Fruit fly (Drosophila melanogaster) whole organism, wandering third instar larva: ENCODE data around the gene bol.

Experiments
- CG9705 ChIP-seq: fragments of 200-800 bp; sonication (Bioruptor generic); optimal IDR thresholded peaks from 2 replicates; lab custom pipeline; 2018; ENCODE audit warnings: missing biosample characterization, mild to moderate bottlenecking, missing genetic modification characterization
- CrebA ChIP-seq: fragments of 200-800 bp; sonication (Bioruptor generic); optimal IDR thresholded peaks from 2 replicates; lab custom pipeline; 2016; ENCODE audit warnings: missing biosample characterization, mild to moderate bottlenecking, missing genetic modification characterization, borderline replicate concordance
- Dfd ChIP-seq: fragments of >200 bp; optimal IDR thresholded peaks from 2 replicates; lab custom pipeline; 2017; ENCODE audit warnings: missing biosample characterization, missing genetic modification characterization
- Dif ChIP-seq: fragments of 200-275, 200-300 bp; sonication (Bioruptor generic); optimal IDR thresholded peaks from 2 replicates; lab custom pipeline; 2018; ENCODE audit warnings: missing biosample characterization, missing genetic modification characterization; ENCODE audit not compliant: partially characterized antibody
- HLH106 ChIP-seq: fragments of 200-800 bp; optimal IDR thresholded peaks from 3 replicates; lab custom pipeline; 2019; ENCODE audit warnings: missing biosample characterization, mild to moderate bottlenecking, missing genetic modification characterization, moderate library complexity
- Hnf4 ChIP-seq: fragments of 200-800 bp; sonication (Bioruptor generic); optimal IDR thresholded peaks from 2 replicates; lab custom pipeline; 2016; ENCODE audit warnings: missing biosample characterization, mild to moderate bottlenecking, missing genetic modification characterization
- Hr78 ChIP-seq: fragments of >200 bp; optimal IDR thresholded peaks from 2 replicates; lab custom pipeline; 2017; ENCODE audit warnings: missing biosample characterization, missing genetic modification characterization
- Mio ChIP-seq: sonication (Bioruptor generic); optimal IDR thresholded peaks from 2 replicates; lab custom pipeline; 2016; ENCODE audit warnings: missing biosample characterization, missing genetic modification characterization
- Myc ChIP-seq: fragments of >200 bp; optimal IDR thresholded peaks from 2 replicates; lab custom pipeline; 2017
- N ChIP-seq: fragments of >200 bp; optimal IDR thresholded peaks from 2 replicates; lab custom pipeline; 2018; ENCODE audit warnings: missing biosample characterization, missing external identifiers, missing genetic modification characterization
- OdsH ChIP-seq: fragments of 200-800 bp; sonication (Bioruptor generic); optimal IDR thresholded peaks from 2 replicates; lab custom pipeline; 2016; ENCODE audit warnings: missing biosample characterization, mild to moderate bottlenecking, missing genetic modification characterization
- Rel ChIP-seq, 2 experiments: fragments of 200-800 bp; sonication (Bioruptor generic) in 1 of 2; optimal IDR thresholded peaks; 2 replicates in 1 of 2; 3 replicates in 1 of 2; lab custom pipeline; 2016 to 2019; ENCODE audit warnings: mild to moderate bottlenecking in 2 of 2, missing biosample characterization in 2 of 2, missing genetic modification characterization in 2 of 2, moderate library complexity in 1 of 2
- Vsx2 ChIP-seq: fragments of 200-300, 225-300 bp; sonication (Bioruptor generic); optimal IDR thresholded peaks from 2 replicates; lab custom pipeline; 2018; ENCODE audit warnings: missing biosample characterization, missing genetic modification characterization; ENCODE audit not compliant: partially characterized antibody
- br ChIP-seq: fragments of 200-800 bp; sonication (Bioruptor generic); optimal IDR thresholded peaks from 2 replicates; lab custom pipeline; 2016; ENCODE audit warnings: missing biosample characterization, missing genetic modification characterization
- dl ChIP-seq, 2 experiments: fragments of 175-275, 200-275 bp in 1 of 2; fragments of 200-275 bp in 1 of 2; sonication (Bioruptor generic); optimal IDR thresholded peaks; lab custom pipeline; 2018; ENCODE audit warnings: mild to moderate bottlenecking in 2 of 2, missing biosample characterization in 2 of 2, missing genetic modification characterization in 2 of 2, moderate library complexity in 2 of 2; ENCODE audit not compliant: partially characterized antibody in 2 of 2, insufficient read depth in 1 of 2
- dsf ChIP-seq: sonication (Bioruptor generic); optimal IDR thresholded peaks from 2 replicates; lab custom pipeline; 2016; ENCODE audit warnings: missing biosample characterization, missing genetic modification characterization, borderline replicate concordance
- foxo ChIP-seq, 2 experiments: fragments of 200-800 bp; sonication (Bioruptor generic); optimal IDR thresholded peaks; 2 replicates in 1 of 2; 3 replicates in 1 of 2; lab custom pipeline; 2016 to 2017; ENCODE audit warnings: missing biosample characterization in 2 of 2, missing genetic modification characterization in 2 of 2
- fru ChIP-seq: fragments of 200-800 bp; sonication (Bioruptor generic); optimal IDR thresholded peaks from 3 replicates; lab custom pipeline; 2016; ENCODE audit warnings: missing biosample characterization, mild to moderate bottlenecking, missing genetic modification characterization
- h ChIP-seq: fragments of 200-800 bp; sonication (Bioruptor generic); optimal IDR thresholded peaks from 3 replicates; lab custom pipeline; 2016; ENCODE audit warnings: missing biosample characterization, mild to moderate bottlenecking, missing genetic modification characterization
- jim ChIP-seq: fragments of 175-275, 200-325 bp; sonication (Bioruptor generic); optimal IDR thresholded peaks from 2 replicates; lab custom pipeline; 2016; ENCODE audit warnings: missing biosample characterization, mild to moderate bottlenecking, missing genetic modification characterization
- lola ChIP-seq: fragments of >200 bp; optimal IDR thresholded peaks from 2 replicates; lab custom pipeline; 2017; ENCODE audit warnings: missing biosample characterization, missing genetic modification characterization
- pan ChIP-seq: fragments of >200 bp; optimal IDR thresholded peaks from 2 replicates; lab custom pipeline; 2017
- sage ChIP-seq: fragments of 200-800 bp; sonication (Bioruptor generic); optimal IDR thresholded peaks from 2 replicates; lab custom pipeline; 2016; ENCODE audit warnings: missing biosample characterization, mild to moderate bottlenecking, missing genetic modification characterization
- sv ChIP-seq: fragments of 200-800 bp; sonication (Bioruptor generic); optimal IDR thresholded peaks from 3 replicates; lab custom pipeline; 2016; ENCODE audit warnings: missing biosample characterization, missing genetic modification characterization
- tai ChIP-seq: sonication (Bioruptor generic); optimal IDR thresholded peaks from 2 replicates; lab custom pipeline; 2016; ENCODE audit warnings: missing biosample characterization, missing genetic modification characterization
- woc ChIP-seq: sonication (Bioruptor generic); optimal IDR thresholded peaks from 2 replicates; lab custom pipeline; 2016; ENCODE audit warnings: missing biosample characterization, mild to moderate bottlenecking, missing genetic modification characterization

bol gene

dm6 chr3L:9128700-9129582 is 5.3 kb downstream of the bol start:
- TF ChIP-seq jim (GFP tag; lab: Kevin White, UChicago): no peak
- TF ChIP-seq Hr78 (GFP tag; lab: Kevin White, UChicago): no peak
- TF ChIP-seq CG9705 (GFP tag; lab: Kevin White, UChicago): no peak
- TF ChIP-seq Dfd (GFP tag; lab: Kevin White, UChicago): peak; percentile 39
- peak; percentile 62 for TF ChIP-seq sv (GFP tag; lab: Kevin White, UChicago)
- TF ChIP-seq OdsH (GFP tag; lab: Kevin White, UChicago): no peak

- TF ChIP-seq Mio: no peak
- no peak for TF ChIP-seq woc
- no peak for TF ChIP-seq br (GFP tag; lab: Kevin White, UChicago)
- TF ChIP-seq CG9705 (GFP tag; lab: Kevin White, UChicago): no peak
- no peak for TF ChIP-seq h (GFP tag; lab: Kevin White, UChicago)
- no peak for TF ChIP-seq CrebA
- TF ChIP-seq Hnf4 (GFP tag; lab: Kevin White, UChicago): no peak
- TF ChIP-seq dl (GFP tag; optimal IDR thresholded peaks at IDR 0.05; lab: Kevin White, UChicago; ENCODE audit: insufficient read depth in 1 of 2, partially characterized antibody in 2 of 2): peak in 1 of 2 experiments; percentile 19
- peak; percentile 6 for TF ChIP-seq Dif (GFP tag; lab: Kevin White, UChicago)
- no peak for TF ChIP-seq N
- no peak for TF ChIP-seq HLH106
- no peak for TF ChIP-seq Vsx2 (GFP tag; lab: Kevin White, UChicago)
- TF ChIP-seq tai (GFP tag; lab: Kevin White, UChicago): no peak
Measured at dm6 chr3L:9127690-9128458, 6.3 kb downstream of the bol start.

dm6 chr3L:9126888-9127689 is 7.1 kb downstream of the bol start:
- TF ChIP-seq HLH106: peak; percentile 11
- TF ChIP-seq Dif (GFP tag; lab: Kevin White, UChicago): peak; percentile 21
- TF ChIP-seq foxo (GFP tag; optimal IDR thresholded peaks at IDR 0.05; lab: Kevin White, UChicago): peak in 1 of 2 experiments; percentile 37
- TF ChIP-seq Rel (GFP tag; optimal IDR thresholded peaks at IDR 0.05; lab: Kevin White, UChicago): no peak
- TF ChIP-seq Rel (tag; optimal IDR thresholded peaks at IDR 0.05; lab: Kevin White, UChicago): no peak
- TF ChIP-seq fru (GFP tag; lab: Kevin White, UChicago): peak; percentile 24
- no peak for TF ChIP-seq Hr78 (GFP tag; lab: Kevin White, UChicago)
- TF ChIP-seq dl (GFP tag; optimal IDR thresholded peaks at IDR 0.05; lab: Kevin White, UChicago; ENCODE audit: insufficient read depth in 1 of 2, partially characterized antibody in 2 of 2): peak in 1 of 2 experiments; percentile 26
- peak; percentile 6 for TF ChIP-seq h (GFP tag; lab: Kevin White, UChicago)

- TF ChIP-seq sv (GFP tag; lab: Kevin White, UChicago) (peak; percentile 4), Hr78 (GFP tag; lab: Kevin White, UChicago) (no peak)
Measured at dm6 chr3L:9126021-9126811, 8.0 kb downstream of the bol start.

dm6 chr3L:9125261-9126020 is 8.8 kb downstream of the bol start:
- TF ChIP-seq Hnf4 (GFP tag; lab: Kevin White, UChicago) (no peak), sv (GFP tag; lab: Kevin White, UChicago) (no peak), dsf (GFP tag; lab: Kevin White, UChicago) (no peak), CrebA (no peak), Dif (GFP tag; lab: Kevin White, UChicago) (peak; percentile 75), pan (lab: Kevin White, UChicago) (no peak), sage (GFP tag; lab: Kevin White, UChicago) (no peak), tai (GFP tag; lab: Kevin White, UChicago) (no peak), lola (GFP tag; lab: Kevin White, UChicago) (no peak), dl (GFP tag; optimal IDR thresholded peaks at IDR 0.05; lab: Kevin White, UChicago; ENCODE audit: insufficient read depth in 1 of 2, partially characterized antibody in 2 of 2) (peak; percentile 62 to 69), CG9705 (GFP tag; lab: Kevin White, UChicago) (no peak), Myc (lab: Kevin White, UChicago) (no peak)
